Fruit fly (Drosophila melanogaster) whole organism, adult: Measurements from ENCODE around the gene Rad1.

Experiments used
- CG11617 ChIP-seq: fragments of 200-800 bp; sonication (Bioruptor generic); optimal IDR thresholded peaks from 2 replicates; lab custom pipeline; 2017; ENCODE audit warnings: mild to moderate bottlenecking, missing biosample characterization, missing genetic modification reagents, missing genetic modification characterization
- CG12768 ChIP-seq: fragments of 200-800 bp; sonication (Bioruptor generic); optimal IDR thresholded peaks from 2 replicates; lab custom pipeline; 2017; ENCODE audit warnings: missing biosample characterization, missing genetic modification characterization, mild to moderate bottlenecking, moderate library complexity, missing genetic modification reagents
- CG14711 ChIP-seq: fragments of 200-800 bp; sonication (Bioruptor generic); optimal IDR thresholded peaks from 2 replicates; lab custom pipeline; 2018; ENCODE audit warnings: missing biosample characterization, mild to moderate bottlenecking, missing genetic modification characterization, moderate library complexity
- CG1620 ChIP-seq: fragments of 200-800 bp; sonication (Bioruptor generic); optimal IDR thresholded peaks from 2 replicates; lab custom pipeline; 2016; ENCODE audit warnings: missing biosample characterization, missing genetic modification characterization
- CG33017 ChIP-seq: fragments of 200-800 bp; sonication (Bioruptor generic); optimal IDR thresholded peaks from 2 replicates; lab custom pipeline; 2018; ENCODE audit warnings: missing biosample characterization, mild to moderate bottlenecking, missing genetic modification characterization, moderate library complexity
- CG5204 ChIP-seq: fragments of 200-800 bp; sonication (Bioruptor generic); optimal IDR thresholded peaks from 2 replicates; lab custom pipeline; 2016; ENCODE audit warnings: missing biosample characterization, missing genetic modification characterization
- CG7045 ChIP-seq: fragments of 200-800 bp; sonication (Bioruptor generic); optimal IDR thresholded peaks from 2 replicates; lab custom pipeline; 2017; ENCODE audit warnings: missing biosample characterization, mild to moderate bottlenecking, missing genetic modification characterization
- CG7101 ChIP-seq: fragments of 200-800 bp; sonication (Bioruptor generic); optimal IDR thresholded peaks from 2 replicates; lab custom pipeline; 2018; ENCODE audit warnings: missing biosample characterization, mild to moderate bottlenecking, missing genetic modification characterization, moderate library complexity
- Clk ChIP-seq: fragments of 200-800 bp; sonication (Bioruptor generic); optimal IDR thresholded peaks from 2 replicates; lab custom pipeline; 2017; ENCODE audit warnings: missing biosample characterization, missing genetic modification characterization
- Crg-1 ChIP-seq: fragments of 200-800 bp; sonication (Bioruptor generic); optimal IDR thresholded peaks from 2 replicates; lab custom pipeline; 2016; ENCODE audit warnings: missing biosample characterization, missing genetic modification characterization
- Hr96 ChIP-seq: fragments of 200-800 bp; sonication (Bioruptor generic); optimal IDR thresholded peaks from 2 replicates; lab custom pipeline; 2016; ENCODE audit warnings: missing biosample characterization, missing genetic modification characterization
- Mnt ChIP-seq: fragments of 200-800 bp; sonication (Bioruptor generic); optimal IDR thresholded peaks from 2 replicates; lab custom pipeline; 2016; ENCODE audit warnings: missing biosample characterization, mild to moderate bottlenecking, missing genetic modification characterization
- bab1 ChIP-seq: fragments of 200-800 bp; sonication (Bioruptor generic); optimal IDR thresholded peaks from 3 replicates; lab custom pipeline; 2019; ENCODE audit warnings: missing biosample characterization, mild to moderate bottlenecking, missing genetic modification characterization, moderate library complexity
- cic ChIP-seq: fragments of 200-800 bp; sonication (Bioruptor generic); optimal IDR thresholded peaks from 2 replicates; lab custom pipeline; 2017; ENCODE audit warnings: missing biosample characterization, mild to moderate bottlenecking, missing genetic modification characterization, moderate library complexity
- cnc ChIP-seq, 2 experiments: fragments of >200 bp; optimal IDR thresholded peaks; 2 replicates each; lab custom pipeline; 2017
- kay ChIP-seq: fragments of 200-800 bp; sonication (Bioruptor generic); peaks from one replicate; lab custom pipeline; 2016; ENCODE audit warnings: missing biosample characterization, missing genetic modification characterization, borderline replicate concordance
- ovo ChIP-seq: fragments of 200-800 bp; sonication (Bioruptor generic); optimal IDR thresholded peaks from 2 replicates; lab custom pipeline; 2016; ENCODE audit warnings: missing biosample characterization, missing genetic modification characterization
- pad ChIP-seq: fragments of 200-800 bp; sonication (Bioruptor generic); optimal IDR thresholded peaks from 3 replicates; lab custom pipeline; 2017; ENCODE audit warnings: missing biosample characterization, missing genetic modification characterization, mild to moderate bottlenecking, moderate library complexity, missing genetic modification reagents
- tj ChIP-seq: fragments of 200-800 bp; sonication (Bioruptor generic); optimal IDR thresholded peaks from 3 replicates; lab custom pipeline; 2017; ENCODE audit warnings: missing biosample characterization, mild to moderate bottlenecking, missing genetic modification characterization, moderate library complexity
- toe ChIP-seq: fragments of 200-800 bp; sonication (Bioruptor generic); optimal IDR thresholded peaks from 2 replicates; lab custom pipeline; 2016; ENCODE audit warnings: missing biosample characterization, missing genetic modification characterization

Gene Rad1

DNA sequence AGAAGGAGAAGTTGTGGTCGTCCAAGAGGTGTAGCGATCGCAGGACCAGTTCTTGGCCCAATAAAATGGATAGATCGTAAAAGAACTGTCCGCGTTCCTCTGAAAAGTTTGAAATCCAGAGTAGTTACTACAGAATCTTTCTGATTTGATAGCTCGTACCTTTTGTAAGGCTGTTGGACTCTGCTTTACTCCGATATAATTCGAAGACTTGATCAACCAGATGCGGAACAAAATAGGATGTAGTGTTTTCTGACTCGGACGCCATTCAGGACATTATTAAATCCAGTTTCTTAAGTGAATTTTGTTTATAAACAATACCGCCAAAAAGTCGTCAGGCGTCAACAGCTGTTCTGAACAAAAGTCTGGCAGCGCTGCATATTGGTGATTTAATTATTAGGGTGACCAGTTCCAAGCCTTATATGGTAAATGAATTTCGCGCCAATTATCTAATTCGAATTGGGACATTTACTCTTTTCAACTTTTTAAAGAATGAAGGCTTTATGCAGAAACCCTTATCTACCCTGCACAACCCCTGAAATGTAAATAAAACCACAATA is at the start of gene Rad1, which contains the start of gene Sws1:
TSS of gene Rad1 (minus strand) at position 336 of the 557 bp plus-strand sequence.
TSS of gene Sws1 (minus strand) at position 336 of the 557 bp plus-strand sequence.
- TF ChIP-seq Crg-1 (no peak), CG14711 (tag; lab: Kevin White, UChicago) (no peak), cnc (optimal IDR thresholded peaks at IDR 0.05; lab: Kevin White, UChicago) (no peak), CG7101 (tag; lab: Kevin White, UChicago) (no peak), Mnt (GFP tag; lab: Kevin White, UChicago) (no peak), CG5204 (GFP tag; lab: Kevin White, UChicago) (no peak), kay (no peak), pad (GFP tag; lab: Kevin White, UChicago) (no peak), Hr96 (GFP tag; lab: Kevin White, UChicago) (no peak), CG12768 (GFP tag; lab: Kevin White, UChicago) (no peak), cic (GFP tag; lab: Kevin White, UChicago) (no peak), CG33017 (tag; lab: Kevin White, UChicago) (no peak), ovo (no peak)

DNA sequence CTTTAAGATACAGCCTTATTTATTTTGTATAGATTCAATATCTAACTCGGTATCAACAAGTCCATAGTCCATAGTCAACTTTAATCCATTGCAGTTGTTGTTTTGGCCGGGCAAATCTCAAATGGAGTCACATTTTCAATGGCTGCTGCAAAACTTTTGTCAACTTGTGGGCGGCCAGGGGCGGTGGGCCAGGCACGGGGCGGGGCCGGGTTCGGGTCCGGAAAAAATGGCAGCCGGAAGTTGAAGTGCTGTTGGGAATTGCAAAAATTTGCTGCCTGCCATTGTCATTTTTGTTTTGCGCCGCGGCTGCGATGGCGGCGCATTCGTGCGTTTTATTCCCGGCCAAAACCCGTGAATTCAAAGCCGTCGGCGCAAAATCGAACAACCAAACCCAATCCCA is 49.1 kb upstream of the Rad1 start:
- no peak for TF ChIP-seq CG7101 (tag; lab: Kevin White, UChicago)
- TF ChIP-seq ovo, result no peak
- no peak for TF ChIP-seq Clk
- no peak for TF ChIP-seq bab1
- no peak for TF ChIP-seq Mnt (GFP tag; lab: Kevin White, UChicago)
- TF ChIP-seq Crg-1, result no peak
- no peak for TF ChIP-seq kay
- no peak for TF ChIP-seq CG11617 (GFP tag; lab: Kevin White, UChicago)
- TF ChIP-seq toe (GFP tag; lab: Kevin White, UChicago), result no peak
- TF ChIP-seq CG33017 (tag; lab: Kevin White, UChicago), result no peak
- no peak for TF ChIP-seq CG5204 (GFP tag; lab: Kevin White, UChicago)
- TF ChIP-seq CG12768 (GFP tag; lab: Kevin White, UChicago), result no peak
- no peak for TF ChIP-seq tj (GFP tag; lab: Kevin White, UChicago)
- no peak for TF ChIP-seq CG7045 (GFP tag; lab: Kevin White, UChicago)
- no peak for TF ChIP-seq cnc (optimal IDR thresholded peaks at IDR 0.05; lab: Kevin White, UChicago)
- TF ChIP-seq Hr96 (GFP tag; lab: Kevin White, UChicago), result no peak
- no peak for TF ChIP-seq CG1620
- no peak for TF ChIP-seq pad (GFP tag; lab: Kevin White, UChicago)

DNA sequence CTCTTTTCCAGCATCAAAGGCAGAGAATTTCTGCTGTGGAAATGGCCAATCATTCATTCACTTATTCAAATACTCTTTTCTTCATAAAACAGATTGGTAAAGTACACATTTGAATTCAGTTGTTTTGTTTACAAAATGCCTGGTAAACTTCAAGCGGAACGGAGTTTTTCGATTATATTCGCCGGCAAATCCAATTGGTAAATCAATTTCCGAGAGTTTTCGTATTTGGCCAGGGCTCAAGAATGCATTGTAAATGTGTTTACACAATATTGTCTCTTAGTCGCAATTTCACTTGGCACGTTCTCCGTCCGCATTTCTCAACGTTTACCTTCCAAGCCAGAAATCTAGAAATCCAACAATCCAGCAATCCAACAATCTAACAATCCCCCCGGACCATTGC is 45.0 kb upstream of the Rad1 start, which contains the start of gene CG43403:
TSS of gene CG43403 (plus strand) at position 301 of the 400 bp plus-strand sequence.
- TF ChIP-seq ovo, result no peak
- TF ChIP-seq cnc (optimal IDR thresholded peaks at IDR 0.05; lab: Kevin White, UChicago), result no peak
- no peak for TF ChIP-seq toe (GFP tag; lab: Kevin White, UChicago)

DNA sequence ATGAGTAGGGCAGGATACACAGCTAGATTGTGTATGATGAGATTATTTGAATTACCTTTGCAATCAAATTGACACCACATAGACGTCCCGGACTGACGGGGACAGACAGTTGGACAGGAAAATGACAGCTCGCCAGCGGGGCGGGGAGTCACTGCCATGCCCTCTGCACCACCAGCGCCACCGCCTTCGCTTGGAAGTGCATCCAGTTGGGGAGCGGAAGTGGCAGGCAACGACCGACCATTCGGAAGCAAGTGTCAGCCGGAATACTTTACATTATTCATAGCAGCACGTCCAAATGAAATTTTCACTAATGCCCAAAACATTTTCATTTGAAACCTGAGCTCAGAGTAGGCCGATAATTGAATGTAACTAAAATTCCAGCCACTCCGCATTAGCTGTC is 34.8 kb upstream of the Rad1 start, which contains the start of gene CG15395:
TSS of gene CG15395 (plus strand) at position 301 of the 400 bp plus-strand sequence.
- TF ChIP-seq CG5204 (GFP tag; lab: Kevin White, UChicago) (no peak), CG12768 (GFP tag; lab: Kevin White, UChicago) (no peak), CG7045 (GFP tag; lab: Kevin White, UChicago) (no peak), bab1 (no peak), ovo (no peak), Mnt (GFP tag; lab: Kevin White, UChicago) (no peak), Clk (no peak), CG33017 (tag; lab: Kevin White, UChicago) (no peak), kay (no peak), cic (GFP tag; lab: Kevin White, UChicago) (no peak), Crg-1 (no peak), CG14711 (tag; lab: Kevin White, UChicago) (no peak), toe (GFP tag; lab: Kevin White, UChicago) (no peak), pad (GFP tag; lab: Kevin White, UChicago) (no peak)

DNA sequence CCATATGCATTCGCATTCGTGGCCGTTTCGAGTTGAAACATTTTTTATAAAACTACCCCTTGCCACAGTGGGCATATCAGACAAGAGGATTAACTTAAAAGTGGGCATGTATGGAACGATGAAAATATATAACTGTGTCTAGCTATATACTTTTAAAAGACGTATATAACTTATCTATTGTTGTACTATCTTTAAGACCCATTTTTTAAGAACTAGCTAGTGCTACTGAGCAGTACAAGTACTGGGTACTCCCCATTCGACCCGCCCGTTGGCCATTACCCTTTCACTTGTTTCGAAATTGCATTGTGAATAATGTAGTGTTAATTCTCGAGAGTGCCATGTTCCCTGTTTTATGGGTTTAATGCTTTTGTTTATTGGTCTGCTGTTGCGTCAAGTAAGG is 31.9 kb upstream of the Rad1 start:
- no peak for TF ChIP-seq CG12768 (GFP tag; lab: Kevin White, UChicago)
- no peak for TF ChIP-seq CG5204 (GFP tag; lab: Kevin White, UChicago)
- TF ChIP-seq toe (GFP tag; lab: Kevin White, UChicago), result no peak
- no peak for TF ChIP-seq cic (GFP tag; lab: Kevin White, UChicago)
- TF ChIP-seq CG1620, result no peak
- no peak for TF ChIP-seq ovo
- TF ChIP-seq Crg-1, result no peak
- no peak for TF ChIP-seq pad (GFP tag; lab: Kevin White, UChicago)
- TF ChIP-seq CG7101 (tag; lab: Kevin White, UChicago), result no peak
- TF ChIP-seq Mnt (GFP tag; lab: Kevin White, UChicago), result no peak
- no peak for TF ChIP-seq CG33017 (tag; lab: Kevin White, UChicago)
- no peak for TF ChIP-seq tj (GFP tag; lab: Kevin White, UChicago)
- TF ChIP-seq Hr96 (GFP tag; lab: Kevin White, UChicago), result no peak
- TF ChIP-seq Clk, result no peak

DNA sequence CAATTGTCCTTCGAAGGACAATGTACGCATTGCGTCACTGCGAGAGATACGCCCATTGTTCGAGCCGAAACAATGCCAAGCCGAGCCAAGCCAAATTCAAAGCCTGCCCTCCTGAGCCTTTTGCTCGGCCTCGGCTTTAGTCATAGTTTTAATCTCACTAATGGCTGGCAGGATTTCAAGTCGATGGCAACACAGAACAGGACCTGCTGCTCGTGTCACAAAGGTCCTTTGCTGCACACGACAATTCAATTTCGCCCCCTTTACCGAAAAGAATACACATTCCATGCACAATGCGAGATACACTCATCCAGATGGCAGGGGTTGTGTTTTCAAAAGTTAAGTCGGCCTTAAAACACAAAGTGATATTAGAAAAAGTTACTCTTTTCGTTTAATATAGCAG is 16.7 kb upstream of the Rad1 start, which contains the start of gene CG15394:
TSS of gene CG15394 (plus strand) at position 301 of the 400 bp plus-strand sequence.
- no peak for TF ChIP-seq CG14711 (tag; lab: Kevin White, UChicago)
- TF ChIP-seq Clk, result no peak
- no peak for TF ChIP-seq cnc (optimal IDR thresholded peaks at IDR 0.05; lab: Kevin White, UChicago)
- no peak for TF ChIP-seq Mnt (GFP tag; lab: Kevin White, UChicago)
- no peak for TF ChIP-seq CG7101 (tag; lab: Kevin White, UChicago)
- TF ChIP-seq CG1620, result no peak
- TF ChIP-seq ovo, result no peak
- TF ChIP-seq CG11617 (GFP tag; lab: Kevin White, UChicago), result no peak
- no peak for TF ChIP-seq bab1
- TF ChIP-seq tj (GFP tag; lab: Kevin White, UChicago), result no peak
- no peak for TF ChIP-seq pad (GFP tag; lab: Kevin White, UChicago)
- TF ChIP-seq kay, result no peak
- TF ChIP-seq CG7045 (GFP tag; lab: Kevin White, UChicago), result no peak
- TF ChIP-seq CG33017 (tag; lab: Kevin White, UChicago), result no peak
